Fruit fly (Drosophila melanogaster) whole organism, embryonic: ENCODE results near the gene GXIVsPLA2.

ENCODE experiments used
- BtbVII ChIP-seq: fragments of 200-800 bp; sonication (Bioruptor generic); optimal IDR thresholded peaks from 3 replicates; lab custom pipeline; 2017; ENCODE audit warnings: missing biosample characterization, mild to moderate bottlenecking, missing genetic modification characterization
- CG10321 ChIP-seq: fragments of 200-800 bp; sonication (Bioruptor generic); IDR thresholded peaks from 2 replicates; pipeline ENCODE4 v1.3.6; 2022; ENCODE audit warnings: missing biosample characterization, missing genetic modification characterization
- CG11456 ChIP-seq: fragments of 200-800 bp; sonication (Bioruptor generic); IDR thresholded peaks from 3 replicates; pipeline ENCODE4 v1.3.6; 2022; ENCODE audit warnings: missing biosample characterization, missing genetic modification characterization
- CG15514 ChIP-seq: fragments of 200-800 bp; sonication (Bioruptor generic); optimal IDR thresholded peaks from 3 replicates; lab custom pipeline; 2017; ENCODE audit warnings: missing biosample characterization, missing genetic modification characterization, mild to moderate bottlenecking, moderate library complexity, missing genetic modification reagents
- CG18476 ChIP-seq: fragments of 200-800 bp; sonication (Bioruptor generic); optimal IDR thresholded peaks from 2 replicates; lab custom pipeline; 2016; ENCODE audit warnings: missing biosample characterization, mild to moderate bottlenecking, missing genetic modification characterization
- CG2129 ChIP-seq: fragments of 200-800 bp; sonication (Bioruptor generic); IDR thresholded peaks from 2 replicates; pipeline ENCODE4 v1.3.6; 2022; ENCODE audit warnings: missing biosample characterization, missing genetic modification characterization; ENCODE audit not compliant: partially characterized antibody
- CG30431 ChIP-seq: fragments of 200-800 bp; sonication (Bioruptor generic); optimal IDR thresholded peaks from 2 replicates; lab custom pipeline; 2017; ENCODE audit warnings: missing biosample characterization, missing genetic modification characterization
- CG31388 ChIP-seq: fragments of 200-800 bp; sonication (Bioruptor generic); optimal IDR thresholded peaks from 2 replicates; lab custom pipeline; 2016; ENCODE audit warnings: missing biosample characterization, missing genetic modification characterization
- CG3163 ChIP-seq: fragments of 200-800 bp; sonication (Bioruptor generic); optimal IDR thresholded peaks from 3 replicates; lab custom pipeline; 2016; ENCODE audit warnings: missing biosample characterization, missing genetic modification characterization
- CG32767 ChIP-seq: fragments of 200-800 bp; sonication (Bioruptor generic); IDR thresholded peaks from 2 replicates; pipeline ENCODE4 v1.3.6; 2022; ENCODE audit warnings: missing biosample characterization, missing genetic modification characterization
- CG3726 ChIP-seq: fragments of 200-800 bp; sonication (Bioruptor generic); IDR thresholded peaks from 3 replicates; pipeline ENCODE4, ENCODE4 v1.3.6; 2022; ENCODE audit warnings: missing biosample characterization, missing genetic modification characterization
- CG3847 ChIP-seq: fragments of 200-800 bp; sonication (Bioruptor generic); IDR thresholded peaks from 2 replicates; pipeline ENCODE4 v1.3.6; 2022; ENCODE audit warnings: missing biosample characterization, missing genetic modification characterization
- CG4282 ChIP-seq: fragments of 200-800 bp; sonication (Bioruptor generic); optimal IDR thresholded peaks from 2 replicates; lab custom pipeline; 2016; ENCODE audit warnings: missing biosample characterization, missing genetic modification characterization
- CG5180 ChIP-seq: fragments of 200-800 bp; sonication (Bioruptor generic); optimal IDR thresholded peaks from 3 replicates; lab custom pipeline; 2017; ENCODE audit warnings: missing biosample characterization, missing genetic modification characterization, mild to moderate bottlenecking, moderate library complexity, missing genetic modification reagents
- CG6765 ChIP-seq: fragments of 200-800 bp; sonication (Bioruptor generic); optimal IDR thresholded peaks from 3 replicates; lab custom pipeline; 2017; ENCODE audit warnings: missing biosample characterization, mild to moderate bottlenecking, missing genetic modification characterization
- CG6791 ChIP-seq: fragments of 200-800 bp; sonication (Bioruptor generic); IDR thresholded peaks from 3 replicates; pipeline ENCODE4 v1.3.6; 2022; ENCODE audit warnings: missing biosample characterization, missing genetic modification characterization; ENCODE audit not compliant: partially characterized antibody
- CG8765 ChIP-seq: fragments of 200-800 bp; sonication (Bioruptor generic); IDR thresholded peaks from 2 replicates; pipeline ENCODE4 v1.3.6; 2022; ENCODE audit warnings: missing biosample characterization, missing genetic modification characterization
- D ChIP-seq, 2 experiments: fragments of 200-800 bp in 1 of 2; fragments of >200 bp in 1 of 2; sonication (Bioruptor generic) in 1 of 2; optimal IDR thresholded peaks; 2 replicates in 1 of 2; 3 replicates in 1 of 2; lab custom pipeline; 2017; ENCODE audit warnings: mild to moderate bottlenecking in 1 of 2, missing biosample characterization in 1 of 2, missing genetic modification characterization in 1 of 2, missing genetic modification reagents in 1 of 2
- Dll ChIP-seq: fragments of 200-800 bp; sonication (Bioruptor generic); IDR thresholded peaks from 4 replicates; pipeline ENCODE4 v1.3.6; 2022; ENCODE audit warnings: missing biosample characterization, missing genetic modification characterization; ENCODE audit not compliant: partially characterized antibody
- Drgx ChIP-seq: fragments of 200-800 bp; sonication (Bioruptor generic); IDR thresholded peaks from 2 replicates; pipeline ENCODE4 v1.3.6; 2022; ENCODE audit warnings: missing biosample characterization, missing genetic modification characterization
- Eip74EF ChIP-seq, 2 experiments: fragments of 200-800 bp in 1 of 2; fragments of >200 bp in 1 of 2; sonication (Bioruptor generic) in 1 of 2; optimal IDR thresholded peaks; 2 replicates each; lab custom pipeline; 2017 to 2019; ENCODE audit warnings: missing biosample characterization in 2 of 2, missing genetic modification characterization in 2 of 2, mild to moderate bottlenecking in 1 of 2, moderate library complexity in 1 of 2
- Lim3 ChIP-seq: fragments of 200-800 bp; sonication (Bioruptor generic); IDR thresholded peaks from 2 replicates; pipeline ENCODE4 v1.3.6; 2022; ENCODE audit warnings: missing biosample characterization, missing genetic modification characterization
- Lpt ChIP-seq: fragments of >200 bp; optimal IDR thresholded peaks from 2 replicates; lab custom pipeline; 2018; ENCODE audit warnings: missing biosample characterization, missing genetic modification characterization
- MTF-1 ChIP-seq: fragments of 200-800 bp; sonication (Bioruptor generic); optimal IDR thresholded peaks from 2 replicates; lab custom pipeline; 2018; ENCODE audit warnings: missing biosample characterization, mild to moderate bottlenecking, missing genetic modification characterization, borderline replicate concordance
- Nf-YC ChIP-seq: fragments of 200-800 bp; optimal IDR thresholded peaks from 3 replicates; lab custom pipeline; 2019; ENCODE audit warnings: missing biosample characterization, mild to moderate bottlenecking, missing genetic modification characterization, moderate library complexity
- Rx ChIP-seq: fragments of 200-800 bp; sonication (Bioruptor generic); IDR thresholded peaks from 2 replicates; pipeline ENCODE4 v1.3.6; 2022; ENCODE audit warnings: missing biosample characterization, missing genetic modification characterization
- bbx ChIP-seq: fragments of 200-800 bp; sonication (Bioruptor generic); IDR thresholded peaks from 2 replicates; pipeline ENCODE4 v1.3.6; 2022; ENCODE audit warnings: missing biosample characterization, missing genetic modification characterization; ENCODE audit not compliant: partially characterized antibody
- bsh ChIP-seq, 2 experiments: fragments of 200-800 bp; sonication (Bioruptor generic); optimal IDR thresholded peaks; 2 replicates each; lab custom pipeline; 2017 to 2018; ENCODE audit warnings: mild to moderate bottlenecking in 2 of 2, missing biosample characterization in 2 of 2, missing genetic modification characterization in 2 of 2, moderate library complexity in 1 of 2
- cad ChIP-seq: fragments of >200 bp; optimal IDR thresholded peaks from 2 replicates; lab custom pipeline; 2017; ENCODE audit warnings: missing biosample characterization, missing genetic modification characterization
- cato ChIP-seq: fragments of 200-800 bp; sonication (Bioruptor generic); optimal IDR thresholded peaks from 2 replicates; lab custom pipeline; 2016; ENCODE audit warnings: missing biosample characterization, missing genetic modification characterization, borderline replicate concordance
- chm ChIP-seq: fragments of 200-800 bp; sonication (Bioruptor generic); IDR thresholded peaks from 2 replicates; pipeline ENCODE4 v1.3.6; 2022; ENCODE audit warnings: missing biosample characterization, missing genetic modification characterization
- danr ChIP-seq: fragments of 200-800 bp; sonication (Bioruptor generic); IDR thresholded peaks from 2 replicates; pipeline ENCODE4 v1.3.6; 2022; ENCODE audit warnings: missing biosample characterization, missing genetic modification characterization
- esg ChIP-seq: fragments of 200-800 bp; sonication (Bioruptor generic); conservative IDR thresholded peaks from 2 replicates; pipeline ENCODE4 v1.3.6; 2022; ENCODE audit warnings: missing biosample characterization, missing genetic modification characterization
- eyg ChIP-seq: fragments of 200-800 bp; sonication (Bioruptor generic); optimal IDR thresholded peaks from 3 replicates; lab custom pipeline; 2016; ENCODE audit warnings: missing biosample characterization, missing genetic modification characterization
- gt ChIP-seq: fragments of 200-800 bp; sonication (Bioruptor generic); IDR thresholded peaks from 2 replicates; pipeline ENCODE4 v1.3.6; 2022; ENCODE audit warnings: missing biosample characterization, missing genetic modification characterization
- klu ChIP-seq: fragments of 200-800 bp; sonication (Bioruptor generic); IDR thresholded peaks from 2 replicates; pipeline ENCODE4 v1.3.6; 2022; ENCODE audit warnings: missing biosample characterization, missing genetic modification characterization
- lmd ChIP-seq: fragments of 200-800 bp; sonication (Bioruptor generic); IDR thresholded peaks from 2 replicates; pipeline ENCODE4 v1.3.6; 2022; ENCODE audit warnings: missing biosample characterization, missing genetic modification characterization
- lov ChIP-seq, 2 experiments: fragments of 200-800 bp in 1 of 2; fragments of >200 bp in 1 of 2; sonication (Bioruptor generic) in 1 of 2; IDR thresholded peaks in 1 of 2; optimal IDR thresholded peaks in 1 of 2; 2 replicates in 1 of 2; 3 replicates in 1 of 2; pipeline versions ENCODE4 v1.3.6 to Lab custom; 2017 to 2022; ENCODE audit warnings: missing biosample characterization in 1 of 2, missing genetic modification characterization in 1 of 2
- oc ChIP-seq: fragments of 200-800 bp; sonication (Bioruptor generic); optimal IDR thresholded peaks from 2 replicates; lab custom pipeline; 2018; ENCODE audit warnings: missing biosample characterization, mild to moderate bottlenecking, missing genetic modification characterization, moderate library complexity
- onecut ChIP-seq: fragments of 200-800 bp; sonication (Bioruptor generic); IDR thresholded peaks from 2 replicates; pipeline ENCODE4 v1.3.6; 2022; ENCODE audit warnings: missing biosample characterization, missing genetic modification characterization
- p53 ChIP-seq: fragments of 200-800 bp; sonication (Bioruptor generic); optimal IDR thresholded peaks from 2 replicates; lab custom pipeline; 2016; ENCODE audit warnings: missing biosample characterization, missing genetic modification characterization
- prd ChIP-seq, 3 experiments: fragments of >200 bp in 2 of 3; fragments of 200-800 bp in 1 of 3; sonication (Bioruptor generic) in 1 of 3; optimal IDR thresholded peaks in 2 of 3; IDR thresholded peaks in 1 of 3; 2 replicates in 2 of 3; 3 replicates in 1 of 3; pipeline versions ENCODE4 v1.3.6 to Lab custom; 2017 to 2022; ENCODE audit warnings: missing biosample characterization in 1 of 3, missing genetic modification characterization in 1 of 3
- seq ChIP-seq: fragments of 200-800 bp; sonication (Bioruptor generic); IDR thresholded peaks from 2 replicates; pipeline ENCODE4 v1.3.6; 2022; ENCODE audit warnings: missing biosample characterization, missing genetic modification characterization
- slbo ChIP-seq: fragments of 200-800 bp; sonication (Bioruptor generic); IDR thresholded peaks from 2 replicates; pipeline ENCODE4 v1.3.6; 2022; ENCODE audit warnings: missing biosample characterization, missing genetic modification characterization
- tin ChIP-seq: fragments of 200-800 bp; sonication (Bioruptor generic); optimal IDR thresholded peaks from 3 replicates; lab custom pipeline; 2016; ENCODE audit warnings: missing biosample characterization, missing genetic modification characterization
- trem ChIP-seq: fragments of 200-800 bp; optimal IDR thresholded peaks from 3 replicates; lab custom pipeline; 2019; ENCODE audit warnings: missing biosample characterization, mild to moderate bottlenecking, missing genetic modification characterization, moderate library complexity
- twi ChIP-seq: fragments of 200-800 bp; optimal IDR thresholded peaks from 2 replicates; lab custom pipeline; 2019; ENCODE audit warnings: missing biosample characterization, mild to moderate bottlenecking, missing genetic modification characterization, moderate library complexity
- zen2 ChIP-seq: fragments of 200-800 bp; sonication (Bioruptor generic); IDR thresholded peaks from 3 replicates; pipeline ENCODE4 v1.3.6; 2022; ENCODE audit warnings: missing biosample characterization, missing genetic modification characterization; ENCODE audit not compliant: partially characterized antibody

The GXIVsPLA2 gene

DNA sequence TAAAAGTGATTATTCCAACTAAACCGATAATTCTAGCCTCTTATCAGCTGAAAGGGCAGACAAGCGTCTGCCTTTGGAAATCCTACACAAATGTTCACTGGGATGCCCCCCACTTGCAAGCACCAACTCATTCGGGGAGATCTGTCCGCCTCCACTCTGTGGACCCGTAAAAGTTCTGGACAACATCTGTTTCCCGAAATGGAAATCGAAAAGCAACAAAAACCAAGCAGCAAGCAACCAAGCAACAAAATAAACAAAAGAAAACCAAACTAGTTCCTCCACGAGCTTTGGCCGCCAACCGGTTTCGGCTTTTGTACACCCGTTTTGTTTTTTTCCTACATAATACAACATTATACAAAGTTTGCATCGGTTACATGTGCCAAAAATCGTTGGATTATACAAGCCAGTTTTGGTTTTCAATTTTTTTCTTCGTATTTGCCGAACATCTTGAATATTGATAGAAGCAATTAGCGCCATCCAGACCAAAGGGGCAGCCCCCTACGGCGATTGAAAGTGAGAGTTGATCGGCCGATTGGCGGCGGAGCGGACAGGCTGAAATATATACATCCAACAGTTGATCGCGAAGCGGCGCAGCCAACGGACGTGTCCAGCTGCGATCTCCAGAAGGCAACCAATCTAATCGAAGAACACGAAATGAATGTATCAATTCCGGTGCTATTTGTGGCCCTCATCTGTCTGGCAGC, 3.9 kb downstream of the GXIVsPLA2 start, which contains the start of gene CG17032 (continued):
- no peak for TF ChIP-seq chm (GFP tag; lab: Robert Waterston, UW)
- no peak for TF ChIP-seq Rx (GFP tag; lab: Robert Waterston, UW)
- TF ChIP-seq seq (GFP tag; lab: Robert Waterston, UW), result no peak
- TF ChIP-seq slbo, result no peak
- TF ChIP-seq CG8765 (GFP tag; lab: Robert Waterston, UW), result no peak
- no peak for TF ChIP-seq cad (GFP tag; lab: Kevin White, UChicago)
- no peak for TF ChIP-seq zen2 (GFP tag; lab: Robert Waterston, UW)
- TF ChIP-seq onecut, result no peak
- TF ChIP-seq CG3163 (GFP tag; lab: Kevin White, UChicago), result no peak
- no peak for TF ChIP-seq p53 (GFP tag; lab: Kevin White, UChicago)
- TF ChIP-seq gt (GFP tag; lab: Robert Waterston, UW), result no peak
- TF ChIP-seq CG11456 (GFP tag; lab: Robert Waterston, UW), result 0 out of 3 replicates have a peak, but pooled peaks have one; percentile 57
- TF ChIP-seq CG32767 (GFP tag; lab: Robert Waterston, UW), result no peak
- no peak for TF ChIP-seq oc (tag; lab: Kevin White, UChicago)
- no peak for TF ChIP-seq CG2129 (GFP tag; lab: Robert Waterston, UW)
- TF ChIP-seq Drgx (GFP tag; lab: Robert Waterston, UW), result peak; percentile 14; the same call in 1 of the 2 replicates
- no peak for TF ChIP-seq cato (GFP tag; lab: Kevin White, UChicago)
- TF ChIP-seq tin (GFP tag; lab: Kevin White, UChicago), result no peak
- peak; percentile 47 for TF ChIP-seq twi (tag; lab: Kevin White, UChicago)
- TF ChIP-seq eyg, result no peak
- TF ChIP-seq CG30431 (GFP tag; lab: Kevin White, UChicago), result no peak
- 0 out of 4 replicates have a peak, but pooled peaks have one; percentile 29 for TF ChIP-seq Dll (GFP tag; lab: Robert Waterston, UW)
- no peak for TF ChIP-seq esg
- peak; percentile 34 for TF ChIP-seq BtbVII (GFP tag; lab: Kevin White, UChicago)
- peak; percentile 26 for TF ChIP-seq CG15514 (GFP tag; lab: Kevin White, UChicago)
- TF ChIP-seq CG6791 (GFP tag; lab: Robert Waterston, UW), result peak; percentile 24; the same call in 1 of the 3 replicates
- TF ChIP-seq lov (optimal IDR thresholded peaks at IDR 0.05; lab: Kevin White, UChicago), result no peak
- no peak for TF ChIP-seq lov (GFP tag; IDR thresholded peaks at IDR 0.05; lab: Robert Waterston, UW)
- TF ChIP-seq Lim3 (GFP tag; lab: Robert Waterston, UW), result no peak
- peak in 1 of 2 experiments; percentile 58 for TF ChIP-seq Eip74EF (GFP tag; optimal IDR thresholded peaks at IDR 0.05; lab: Kevin White, UChicago)
- TF ChIP-seq CG5180 (GFP tag; lab: Kevin White, UChicago), result no peak
- TF ChIP-seq Nf-YC (tag; lab: Kevin White, UChicago), result no peak
- no peak for TF ChIP-seq prd (optimal IDR thresholded peaks at IDR 0.05; lab: Kevin White, UChicago)
- no peak for TF ChIP-seq prd (GFP tag; IDR thresholded peaks at IDR 0.05; lab: Robert Waterston, UW)
- TF ChIP-seq CG6765 (GFP tag; lab: Kevin White, UChicago), result no peak
- no peak for TF ChIP-seq bbx
- no peak for TF ChIP-seq CG3847 (GFP tag; lab: Robert Waterston, UW)
- TF ChIP-seq Lpt (GFP tag; lab: Kevin White, UChicago), result no peak
- TF ChIP-seq trem (tag; lab: Kevin White, UChicago), result no peak
- no peak for TF ChIP-seq CG18476 (GFP tag; lab: Kevin White, UChicago)
- no peak for TF ChIP-seq CG3726 (GFP tag; lab: Robert Waterston, UW)
- no peak for TF ChIP-seq lmd (GFP tag; lab: Robert Waterston, UW)
- no peak for TF ChIP-seq D (optimal IDR thresholded peaks at IDR 0.05; lab: Kevin White, UChicago)
- no peak for TF ChIP-seq D (GFP tag; optimal IDR thresholded peaks at IDR 0.05; lab: Kevin White, UChicago)
- TF ChIP-seq CG4282 (GFP tag; lab: Kevin White, UChicago), result no peak
- TF ChIP-seq danr (GFP tag; lab: Robert Waterston, UW), result no peak
- peak in 1 of 2 experiments; percentile 30 for TF ChIP-seq bsh (GFP tag; optimal IDR thresholded peaks at IDR 0.05; lab: Kevin White, UChicago)
- no peak for TF ChIP-seq klu (GFP tag; lab: Robert Waterston, UW)
- no peak for TF ChIP-seq MTF-1 (GFP tag; lab: Kevin White, UChicago)
- TF ChIP-seq CG31388, result no peak
- no peak for TF ChIP-seq CG10321 (GFP tag; lab: Robert Waterston, UW)
